Fruit fly (Drosophila melanogaster) whole organism, embryonic: ENCODE measurements around the gene AGO2.

Experiments used
- Abd-B ChIP-seq: fragments of 200-800 bp; sonication (Bioruptor generic); optimal IDR thresholded peaks from 2 replicates; lab custom pipeline; 2018; ENCODE audit warnings: missing biosample characterization, mild to moderate bottlenecking, missing genetic modification characterization, moderate library complexity
- Atf-2 ChIP-seq: fragments of 200-800 bp; sonication (Bioruptor generic); optimal IDR thresholded peaks from 2 replicates; lab custom pipeline; 2016; ENCODE audit warnings: missing biosample characterization, missing genetic modification characterization
- B-H1 ChIP-seq: fragments of 200-800 bp; sonication (Bioruptor generic); IDR thresholded peaks from 3 replicates; pipeline ENCODE4 v1.3.6; 2022; ENCODE audit warnings: missing biosample characterization, missing genetic modification characterization
- C15 ChIP-seq: fragments of 200-800 bp; sonication (Bioruptor generic); IDR thresholded peaks from 3 replicates; pipeline ENCODE4 v1.3.6; 2022; ENCODE audit warnings: missing biosample characterization, missing genetic modification characterization
- CG10462 ChIP-seq: fragments of 200-800 bp; sonication (Bioruptor generic); optimal IDR thresholded peaks from 2 replicates; lab custom pipeline; 2016; ENCODE audit warnings: missing biosample characterization, missing genetic modification characterization
- CG11696 ChIP-seq: fragments of 200-800 bp; sonication (Bioruptor generic); IDR thresholded peaks from 2 replicates; pipeline ENCODE4 v1.3.6; 2022; ENCODE audit warnings: missing biosample characterization, missing genetic modification characterization
- CG12299 ChIP-seq: fragments of 200-800 bp; sonication (Bioruptor generic); optimal IDR thresholded peaks from 2 replicates; lab custom pipeline; 2018; ENCODE audit warnings: missing biosample characterization, mild to moderate bottlenecking, missing genetic modification characterization
- CG12942 ChIP-seq: fragments of 200-800 bp; sonication (Bioruptor generic); optimal IDR thresholded peaks from 3 replicates; lab custom pipeline; 2016; ENCODE audit warnings: missing biosample characterization, missing genetic modification characterization
- CG13424 ChIP-seq: fragments of 200-800 bp; sonication (Bioruptor generic); optimal IDR thresholded peaks from 2 replicates; lab custom pipeline; 2019; ENCODE audit warnings: missing biosample characterization, mild to moderate bottlenecking, missing genetic modification characterization, moderate library complexity
- CG15601 ChIP-seq: fragments of 200-800 bp; sonication (Bioruptor generic); optimal IDR thresholded peaks from 3 replicates; lab custom pipeline; 2019; ENCODE audit warnings: missing biosample characterization, mild to moderate bottlenecking, missing genetic modification characterization, moderate library complexity
- CG16813 ChIP-seq: fragments of 200-800 bp; sonication (Bioruptor generic); IDR thresholded peaks from 3 replicates; pipeline ENCODE4 v1.3.6; 2022; ENCODE audit warnings: missing biosample characterization, missing genetic modification characterization; ENCODE audit not compliant: partially characterized antibody
- CG17568 ChIP-seq: fragments of 200-800 bp; sonication (Bioruptor generic); optimal IDR thresholded peaks from 2 replicates; lab custom pipeline; 2018; ENCODE audit warnings: missing biosample characterization, mild to moderate bottlenecking, missing genetic modification characterization, moderate library complexity
- CG2202 ChIP-seq: fragments of 200-800 bp; sonication (Bioruptor generic); optimal IDR thresholded peaks from 2 replicates; lab custom pipeline; 2018; ENCODE audit warnings: missing biosample characterization, mild to moderate bottlenecking, missing genetic modification characterization
- CG2678 ChIP-seq: fragments of 200-800 bp; sonication (Bioruptor generic); optimal IDR thresholded peaks from 3 replicates; lab custom pipeline; 2019; ENCODE audit warnings: missing biosample characterization, mild to moderate bottlenecking, missing genetic modification characterization, moderate library complexity
- CG34376 ChIP-seq: fragments of 200-800 bp; sonication (Bioruptor generic); optimal IDR thresholded peaks from 2 replicates; lab custom pipeline; 2018; ENCODE audit warnings: missing biosample characterization, mild to moderate bottlenecking, missing genetic modification characterization
- CG34422 ChIP-seq: fragments of 200-800 bp; sonication (Bioruptor generic); IDR thresholded peaks from 3 replicates; pipeline ENCODE4 v1.3.6; 2022; ENCODE audit warnings: missing biosample characterization, missing genetic modification characterization
- CG4328 ChIP-seq: fragments of 200-800 bp; sonication (Bioruptor generic); optimal IDR thresholded peaks from 3 replicates; lab custom pipeline; 2017; ENCODE audit warnings: missing biosample characterization, missing genetic modification reagents, missing genetic modification characterization
- CG5245 ChIP-seq: fragments of 200-800 bp; sonication (Bioruptor generic); optimal IDR thresholded peaks from 3 replicates; lab custom pipeline; 2016; ENCODE audit warnings: missing biosample characterization, missing genetic modification characterization
- CG6254 ChIP-seq: fragments of 200-800 bp; sonication (Bioruptor generic); optimal IDR thresholded peaks from 3 replicates; lab custom pipeline; 2017; ENCODE audit warnings: mild to moderate bottlenecking, missing biosample characterization, missing genetic modification reagents, missing genetic modification characterization
- CG8089 ChIP-seq: fragments of 200-800 bp; sonication (Bioruptor generic); optimal IDR thresholded peaks from 3 replicates; lab custom pipeline; 2016; ENCODE audit warnings: missing biosample characterization, missing genetic modification characterization
- CG8924 ChIP-seq: fragments of 200-800 bp; optimal IDR thresholded peaks from 3 replicates; lab custom pipeline; 2019; ENCODE audit warnings: missing biosample characterization, mild to moderate bottlenecking, missing genetic modification characterization, moderate library complexity
- CG8944 ChIP-seq: fragments of 200-800 bp; sonication (Bioruptor generic); optimal IDR thresholded peaks from 3 replicates; lab custom pipeline; 2016; ENCODE audit warnings: missing biosample characterization, missing genetic modification characterization
- Chrac-16 ChIP-seq: fragments of 200-800 bp; sonication (Bioruptor generic); optimal IDR thresholded peaks from 3 replicates; lab custom pipeline; 2016; ENCODE audit warnings: missing biosample characterization, missing genetic modification characterization
- Dip2 ChIP-seq: fragments of 200-800 bp; sonication (Bioruptor generic); IDR thresholded peaks from 2 replicates; pipeline ENCODE4 v1.3.6; 2022; ENCODE audit warnings: missing biosample characterization, missing genetic modification characterization
- ERR ChIP-seq: fragments of 200-800 bp; sonication (Bioruptor generic); optimal IDR thresholded peaks from 2 replicates; lab custom pipeline; 2016; ENCODE audit warnings: missing biosample characterization, missing genetic modification characterization
- Hand ChIP-seq: fragments of 200-800 bp; sonication (Bioruptor generic); optimal IDR thresholded peaks from 2 replicates; lab custom pipeline; 2017; ENCODE audit warnings: mild to moderate bottlenecking, missing biosample characterization, missing genetic modification reagents, missing genetic modification characterization
- Meics ChIP-seq: fragments of 200-800 bp; sonication (Bioruptor generic); optimal IDR thresholded peaks from 2 replicates; lab custom pipeline; 2017; ENCODE audit warnings: missing biosample characterization, mild to moderate bottlenecking, missing genetic modification characterization
- Mes4 ChIP-seq: fragments of 200-800 bp; sonication (Bioruptor generic); optimal IDR thresholded peaks from 2 replicates; lab custom pipeline; 2016; ENCODE audit warnings: missing biosample characterization, missing genetic modification characterization
- NFAT ChIP-seq: fragments of 200-800 bp; sonication (Bioruptor generic); IDR thresholded peaks from 2 replicates; pipeline ENCODE4 v1.3.6; 2022; ENCODE audit warnings: missing biosample characterization, missing genetic modification characterization
- PHDP ChIP-seq: fragments of 200-800 bp; sonication (Bioruptor generic); optimal IDR thresholded peaks from 3 replicates; lab custom pipeline; 2018; ENCODE audit warnings: missing biosample characterization, mild to moderate bottlenecking, missing genetic modification characterization, moderate library complexity
- Rfx ChIP-seq: fragments of 200-800 bp; sonication (Bioruptor generic); IDR thresholded peaks from 2 replicates; pipeline ENCODE4 v1.3.6; 2022; ENCODE audit warnings: missing biosample characterization, missing genetic modification characterization
- Vsx1 ChIP-seq: fragments of 200-800 bp; sonication (Bioruptor generic); optimal IDR thresholded peaks from 2 replicates; lab custom pipeline; 2017; ENCODE audit warnings: missing biosample characterization, mild to moderate bottlenecking, missing genetic modification characterization, missing genetic modification reagents
- ato ChIP-seq: fragments of 200-800 bp; sonication (Bioruptor generic); IDR thresholded peaks from 2 replicates; pipeline ENCODE4 v1.3.6; 2022; ENCODE audit warnings: missing biosample characterization, missing genetic modification characterization; ENCODE audit not compliant: partially characterized antibody
- caup ChIP-seq: fragments of 200-800 bp; sonication (Bioruptor generic); optimal IDR thresholded peaks from 3 replicates; lab custom pipeline; 2017; ENCODE audit warnings: missing biosample characterization, mild to moderate bottlenecking, missing genetic modification characterization, moderate library complexity; ENCODE audit not compliant: severe bottlenecking
- cg ChIP-seq: fragments of 200-800 bp; sonication (Bioruptor generic); optimal IDR thresholded peaks from 3 replicates; lab custom pipeline; 2019; ENCODE audit warnings: missing biosample characterization, mild to moderate bottlenecking, missing genetic modification characterization, moderate library complexity
- chinmo ChIP-seq: fragments of 200-800 bp; sonication (Bioruptor generic); IDR thresholded peaks from 4 replicates; pipeline ENCODE4 v1.3.6; 2022; ENCODE audit warnings: missing biosample characterization, missing genetic modification characterization; ENCODE audit not compliant: partially characterized antibody
- chm ChIP-seq: fragments of 200-800 bp; sonication (Bioruptor generic); IDR thresholded peaks from 2 replicates; pipeline ENCODE4 v1.3.6; 2022; ENCODE audit warnings: missing biosample characterization, missing genetic modification characterization
- disco-r ChIP-seq: fragments of 200-800 bp; sonication (Bioruptor generic); optimal IDR thresholded peaks from 2 replicates; lab custom pipeline; 2016; ENCODE audit warnings: missing biosample characterization, missing genetic modification characterization
- emc ChIP-seq: fragments of 200-800 bp; sonication (Bioruptor generic); optimal IDR thresholded peaks from 2 replicates; lab custom pipeline; 2016; ENCODE audit warnings: missing biosample characterization, missing genetic modification characterization
- ems ChIP-seq: fragments of 200-800 bp; sonication (Bioruptor generic); optimal IDR thresholded peaks from 3 replicates; lab custom pipeline; 2016; ENCODE audit warnings: missing biosample characterization, missing genetic modification characterization
- esg ChIP-seq: fragments of 200-800 bp; sonication (Bioruptor generic); conservative IDR thresholded peaks from 2 replicates; pipeline ENCODE4 v1.3.6; 2022; ENCODE audit warnings: missing biosample characterization, missing genetic modification characterization
- gt ChIP-seq: fragments of 200-800 bp; sonication (Bioruptor generic); IDR thresholded peaks from 2 replicates; pipeline ENCODE4 v1.3.6; 2022; ENCODE audit warnings: missing biosample characterization, missing genetic modification characterization
- pnt ChIP-seq: fragments of 200-800 bp; sonication (Bioruptor generic); optimal IDR thresholded peaks from 3 replicates; lab custom pipeline; 2016; ENCODE audit warnings: missing biosample characterization, missing genetic modification characterization
- prd ChIP-seq, 3 experiments: fragments of >200 bp in 2 of 3; fragments of 200-800 bp in 1 of 3; sonication (Bioruptor generic) in 1 of 3; optimal IDR thresholded peaks in 2 of 3; IDR thresholded peaks in 1 of 3; 2 replicates in 2 of 3; 3 replicates in 1 of 3; pipeline versions ENCODE4 v1.3.6 to Lab custom; 2017 to 2022; ENCODE audit warnings: missing biosample characterization in 1 of 3, missing genetic modification characterization in 1 of 3
- pum ChIP-seq: fragments of 200-800 bp; sonication (Bioruptor generic); optimal IDR thresholded peaks from 2 replicates; lab custom pipeline; 2016; ENCODE audit warnings: missing biosample characterization, missing genetic modification characterization
- sd ChIP-seq: fragments of 200-800 bp; sonication (Bioruptor generic); optimal IDR thresholded peaks from 3 replicates; lab custom pipeline; 2018; ENCODE audit warnings: missing biosample characterization, mild to moderate bottlenecking, missing genetic modification characterization, moderate library complexity
- slp2 ChIP-seq: fragments of 200-800 bp; sonication (Bioruptor generic); optimal IDR thresholded peaks from 2 replicates; lab custom pipeline; 2016; ENCODE audit warnings: missing biosample characterization, missing genetic modification characterization
- stc ChIP-seq: fragments of 200-800 bp; sonication (Bioruptor generic); IDR thresholded peaks from 2 replicates; pipeline ENCODE4 v1.3.6; 2022; ENCODE audit warnings: missing biosample characterization, missing genetic modification characterization
- twi ChIP-seq: fragments of 200-800 bp; optimal IDR thresholded peaks from 2 replicates; lab custom pipeline; 2019; ENCODE audit warnings: missing biosample characterization, mild to moderate bottlenecking, missing genetic modification characterization, moderate library complexity
- yki ChIP-seq: fragments of >200 bp; optimal IDR thresholded peaks from 3 replicates; lab custom pipeline; 2018
- zen2 ChIP-seq: fragments of 200-800 bp; sonication (Bioruptor generic); IDR thresholded peaks from 3 replicates; pipeline ENCODE4 v1.3.6; 2022; ENCODE audit warnings: missing biosample characterization, missing genetic modification characterization; ENCODE audit not compliant: partially characterized antibody

The AGO2 gene

DNA sequence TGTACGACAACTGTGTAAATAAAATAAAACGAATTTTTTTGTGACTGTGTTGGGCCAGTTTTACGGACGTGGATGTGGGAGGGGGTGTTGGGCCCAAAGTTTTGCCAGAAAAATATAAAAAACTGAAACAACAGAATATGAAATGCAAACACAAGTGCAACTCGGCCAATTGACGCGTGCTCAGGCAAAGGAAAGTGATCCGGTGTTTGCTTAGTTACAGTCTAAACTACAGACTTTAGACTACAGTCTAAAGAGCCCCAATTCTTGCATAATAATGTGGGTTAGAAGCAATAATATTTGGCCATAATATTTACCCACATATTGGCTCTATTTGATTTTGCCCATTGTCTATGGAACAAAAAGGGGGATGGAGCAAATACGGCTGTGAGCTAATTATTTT lies 5.1 kb upstream of the AGO2 start (continued):
- TF ChIP-seq Mes4 (GFP tag; lab: Kevin White, UChicago) = no peak
- no peak for TF ChIP-seq CG2202 (tag; lab: Kevin White, UChicago)
- peak; percentile 53 for TF ChIP-seq Meics (GFP tag; lab: Kevin White, UChicago)
- no peak for TF ChIP-seq CG16813 (GFP tag; lab: Robert Waterston, UW)
- TF ChIP-seq Rfx (GFP tag; lab: Robert Waterston, UW) = no peak; the same call in 1 of the 2 replicates
- peak; percentile 42 for TF ChIP-seq Hand
- TF ChIP-seq chm (GFP tag; lab: Robert Waterston, UW) = no peak
- TF ChIP-seq CG6254 (GFP tag; lab: Kevin White, UChicago) = no peak
- no peak for TF ChIP-seq twi
- no peak for TF ChIP-seq Abd-B (GFP tag; lab: Kevin White, UChicago)
- TF ChIP-seq CG2678 (tag; lab: Kevin White, UChicago) = peak; percentile 47
- TF ChIP-seq CG4328 (GFP tag; lab: Kevin White, UChicago) = peak; percentile 42
- TF ChIP-seq ERR (GFP tag; lab: Kevin White, UChicago) = no peak
- no peak for TF ChIP-seq stc
- no peak for TF ChIP-seq ems
- TF ChIP-seq CG12299 (tag; lab: Kevin White, UChicago) = peak; percentile 20
- TF ChIP-seq slp2 (GFP tag; lab: Kevin White, UChicago) = no peak
- TF ChIP-seq C15 (GFP tag; lab: Robert Waterston, UW) = no peak
- no peak for TF ChIP-seq yki (lab: Kevin White, UChicago)
- TF ChIP-seq CG13424 (tag; lab: Kevin White, UChicago) = no peak
- no peak for TF ChIP-seq sd
- no peak for TF ChIP-seq Chrac-16 (GFP tag; lab: Kevin White, UChicago)
- no peak for TF ChIP-seq CG34422
- TF ChIP-seq CG8944 (GFP tag; lab: Kevin White, UChicago) = no peak
- no peak for TF ChIP-seq pnt (GFP tag; lab: Kevin White, UChicago)
- no peak for TF ChIP-seq chinmo (GFP tag; lab: Robert Waterston, UW)
- TF ChIP-seq Dip2 (GFP tag; lab: Robert Waterston, UW) = no peak
- TF ChIP-seq NFAT (GFP tag; lab: Robert Waterston, UW) = no peak
- TF ChIP-seq CG10462 = no peak
- TF ChIP-seq Atf-2 (GFP tag; lab: Kevin White, UChicago) = no peak
- no peak for TF ChIP-seq CG5245 (GFP tag; lab: Kevin White, UChicago)
- TF ChIP-seq CG8089 (GFP tag; lab: Kevin White, UChicago) = no peak
- no peak for TF ChIP-seq prd (optimal IDR thresholded peaks at IDR 0.05; lab: Kevin White, UChicago)
- no peak for TF ChIP-seq prd (GFP tag; IDR thresholded peaks at IDR 0.05; lab: Robert Waterston, UW)
- TF ChIP-seq zen2 (GFP tag; lab: Robert Waterston, UW) = no peak
- no peak for TF ChIP-seq esg (GFP tag; lab: Robert Waterston, UW)
- no peak for TF ChIP-seq CG8924 (tag; lab: Kevin White, UChicago)
- no peak for TF ChIP-seq ato (GFP tag; lab: Robert Waterston, UW)
- TF ChIP-seq emc (GFP tag; lab: Kevin White, UChicago) = no peak
- no peak for TF ChIP-seq gt (GFP tag; lab: Robert Waterston, UW)
- TF ChIP-seq caup = peak; percentile 74
- no peak for TF ChIP-seq cg (GFP tag; lab: Kevin White, UChicago)
- TF ChIP-seq Vsx1 (GFP tag; lab: Kevin White, UChicago) = peak; percentile 39
- no peak for TF ChIP-seq CG15601 (tag; lab: Kevin White, UChicago)
- 0 out of 2 replicates have a peak, but pooled peaks have one; percentile 13 for TF ChIP-seq CG11696 (GFP tag; lab: Robert Waterston, UW)
- TF ChIP-seq CG34376 (GFP tag; lab: Kevin White, UChicago) = peak; percentile 59
- no peak for TF ChIP-seq disco-r (GFP tag; lab: Kevin White, UChicago)
- peak; percentile 54 for TF ChIP-seq CG17568 (GFP tag; lab: Kevin White, UChicago)
- no peak for TF ChIP-seq pum
- TF ChIP-seq CG12942 = no peak
- TF ChIP-seq PHDP (tag; lab: Kevin White, UChicago) = peak; percentile 26
- TF ChIP-seq B-H1 (GFP tag; lab: Robert Waterston, UW) = no peak
